Worm (Caenorhabditis elegans) whole organism, late embryonic: ENCODE results near the gene math-25.

Source experiments
- fkh-10 ChIP-seq: fragments of 150-350 bp; optimal IDR thresholded peaks from 2 replicates; lab custom pipeline; 2014; ENCODE audit warnings: missing biosample characterization, missing genetic modification reagents, missing genetic modification characterization
- tbx-2 ChIP-seq: sonication (generic microtip); optimal IDR thresholded peaks from 2 replicates; lab custom pipeline; 2016; ENCODE audit warnings: missing genetic modification characterization, missing compliant biosample characterization

DNA sequence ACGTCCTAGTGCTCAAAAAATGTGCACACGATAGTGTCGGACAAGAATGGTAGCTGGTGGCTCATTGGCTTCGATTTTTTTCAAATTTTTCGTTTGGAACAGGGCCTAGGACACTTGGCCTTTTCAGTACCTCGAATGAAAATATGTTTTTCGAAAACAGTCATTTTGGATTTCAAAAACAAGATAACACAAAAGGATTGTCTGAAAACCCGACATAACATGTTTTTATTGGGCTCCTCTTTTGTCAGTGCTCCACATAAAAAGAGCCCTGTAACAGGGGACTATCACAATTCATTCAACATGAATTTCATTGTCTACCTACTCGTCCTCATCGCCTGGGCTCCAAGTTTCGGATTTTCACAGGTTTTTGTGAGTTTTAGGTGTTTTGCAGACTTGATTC is 31.6 kb upstream of the math-25 start, which contains the start of gene C16C4.17:
- TF ChIP-seq fkh-10 (GFP tag; lab: Kevin White, UChicago) (no peak), tbx-2 (no peak)
